Worm (Caenorhabditis elegans) whole organism, L2 larva: ENCODE data around the gene rabx-5.
A peak's percentile ranks its signal among the peaks of the same experiment; 100 is the strongest.

Experiments used
- ZK546.5 ChIP-seq: sonication (generic microtip); optimal IDR thresholded peaks from 2 replicates; lab custom pipeline; 2017; ENCODE audit warnings: missing biosample characterization, missing genetic modification characterization
- alr-1 ChIP-seq: fragments of 150-350 bp; optimal IDR thresholded peaks from 2 replicates; lab custom pipeline; 2014; ENCODE audit warnings: missing biosample characterization, missing genetic modification characterization
- aly-2 ChIP-seq: fragments of 150-350 bp; optimal IDR thresholded peaks from 2 replicates; lab custom pipeline; 2014; ENCODE audit warnings: missing biosample characterization, missing genetic modification characterization
- elt-1 ChIP-seq: fragments of 150-350 bp; optimal IDR thresholded peaks from 2 replicates; lab custom pipeline; 2014; ENCODE audit warnings: missing biosample characterization, missing genetic modification characterization
- mbf-1 ChIP-seq: sonication (generic microtip); optimal IDR thresholded peaks from 2 replicates; lab custom pipeline; 2017; ENCODE audit warnings: missing biosample characterization, missing genetic modification characterization
- mdl-1 ChIP-seq, 2 experiments: fragments of 150-350 bp in 1 of 2; sonication (generic microtip) in 1 of 2; optimal IDR thresholded peaks; 2 replicates each; lab custom pipeline; 2017; ENCODE audit warnings: missing biosample characterization in 2 of 2, missing genetic modification characterization in 2 of 2
- nhr-10 ChIP-seq: sonication (generic microtip); optimal IDR thresholded peaks from 2 replicates; lab custom pipeline; 2017; ENCODE audit warnings: missing biosample characterization, missing genetic modification characterization
- nhr-129 ChIP-seq: fragments of 150-350 bp; optimal IDR thresholded peaks from 2 replicates; lab custom pipeline; 2014; ENCODE audit warnings: missing biosample characterization, missing genetic modification characterization
- nhr-21 ChIP-seq: fragments of 150-350 bp; optimal IDR thresholded peaks from 2 replicates; lab custom pipeline; 2014; ENCODE audit warnings: missing biosample characterization, missing genetic modification characterization
- nhr-237 ChIP-seq: fragments of 150-350 bp; optimal IDR thresholded peaks from 2 replicates; lab custom pipeline; 2014; ENCODE audit warnings: missing biosample characterization, missing genetic modification characterization
- nhr-25 ChIP-seq: fragments of 150-350 bp; sonication (generic microtip); optimal IDR thresholded peaks from 3 replicates; lab custom pipeline; 2014; ENCODE audit warnings: missing biosample characterization, missing genetic modification characterization
- peb-1 ChIP-seq: fragments of 150-350 bp; optimal IDR thresholded peaks from 2 replicates; lab custom pipeline; 2014; ENCODE audit warnings: missing biosample characterization, missing genetic modification characterization
- skn-1 ChIP-seq: sonication (generic microtip); optimal IDR thresholded peaks from 2 replicates; lab custom pipeline; 2017; ENCODE audit warnings: missing biosample characterization, missing genetic modification characterization
- sma-3 ChIP-seq: sonication (generic microtip); optimal IDR thresholded peaks from 2 replicates; lab custom pipeline; 2016; ENCODE audit warnings: missing genetic modification reagents, missing genetic modification characterization, missing compliant biosample characterization
- unc-55 ChIP-seq: fragments of 150-350 bp; sonication (generic microtip); optimal IDR thresholded peaks from 3 replicates; lab custom pipeline; 2014; ENCODE audit warnings: missing biosample characterization, missing genetic modification reagents, missing genetic modification characterization
- unc-62 ChIP-seq: fragments of 150-350 bp; optimal IDR thresholded peaks from 2 replicates; lab custom pipeline; 2014; ENCODE audit warnings: missing biosample characterization, missing genetic modification reagents, missing genetic modification characterization
- zag-1 ChIP-seq: fragments of 150-350 bp; optimal IDR thresholded peaks from 2 replicates; lab custom pipeline; 2014; ENCODE audit warnings: missing biosample characterization, missing genetic modification characterization
- ztf-1 ChIP-seq: fragments of 200-800 bp; sonication (Bioruptor generic); conservative IDR thresholded peaks from 2 replicates; pipeline ENCODE4 v1.3.6; 2022; ENCODE audit warnings: missing genetic modification characterization, missing compliant biosample characterization
- ztf-11 ChIP-seq: sonication (generic microtip); optimal IDR thresholded peaks from 2 replicates; lab custom pipeline; 2017; ENCODE audit warnings: missing biosample characterization, missing genetic modification characterization

Gene rabx-5

DNA sequence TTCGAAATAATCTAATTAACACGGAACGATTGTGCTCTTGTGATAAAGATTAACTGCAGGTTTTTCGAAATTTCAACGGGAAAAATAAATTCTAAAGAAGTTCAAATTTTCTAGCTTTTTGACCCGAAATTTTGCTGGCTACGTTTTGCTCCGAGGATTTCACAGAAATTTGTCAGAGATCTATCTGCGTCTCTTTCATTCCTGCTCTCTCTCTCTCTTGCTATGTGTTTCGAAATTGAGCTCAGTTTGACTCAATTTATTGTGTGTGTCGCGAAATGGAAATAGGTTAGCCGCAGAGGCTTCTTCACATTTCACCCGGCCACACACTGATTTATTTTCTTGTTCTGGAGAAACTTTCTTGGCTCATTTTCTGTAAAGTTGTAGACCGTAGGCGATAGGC lies 52.5 kb downstream of the rabx-5 start:
- no peak for TF ChIP-seq nhr-10 (tag; lab: Kevin White, UChicago)
- TF ChIP-seq ztf-11 = no peak
- no peak for TF ChIP-seq skn-1 (tag; lab: Kevin White, UChicago)
- TF ChIP-seq ztf-1 (GFP tag; lab: Robert Waterston, UW) = no peak
- TF ChIP-seq aly-2 = no peak
- TF ChIP-seq mbf-1 = no peak
- TF ChIP-seq ZK546.5 (tag; lab: Kevin White, UChicago) = no peak
- no peak for TF ChIP-seq elt-1 (tag; lab: Kevin White, UChicago)
- no peak for TF ChIP-seq unc-55 (GFP tag; lab: Kevin White, UChicago)
- no peak for TF ChIP-seq zag-1 (tag; lab: Kevin White, UChicago)
- TF ChIP-seq nhr-25 (tag; lab: Kevin White, UChicago) = no peak
- no peak for TF ChIP-seq mdl-1 (tag; optimal IDR thresholded peaks at IDR 0.05; lab: Kevin White, UChicago)
- no peak for TF ChIP-seq nhr-21 (tag; lab: Kevin White, UChicago)
- no peak for TF ChIP-seq alr-1 (tag; lab: Kevin White, UChicago)
- no peak for TF ChIP-seq peb-1 (tag; lab: Kevin White, UChicago)
- TF ChIP-seq unc-62 = no peak

- TF ChIP-seq aly-2 (no peak), nhr-237 (no peak), mbf-1 (no peak), ZK546.5 (tag; lab: Kevin White, UChicago) (no peak), elt-1 (tag; lab: Kevin White, UChicago) (no peak)
Measured at ce11 chrIII:10658394-10658793, 53.2 kb downstream of the rabx-5 start.

DNA sequence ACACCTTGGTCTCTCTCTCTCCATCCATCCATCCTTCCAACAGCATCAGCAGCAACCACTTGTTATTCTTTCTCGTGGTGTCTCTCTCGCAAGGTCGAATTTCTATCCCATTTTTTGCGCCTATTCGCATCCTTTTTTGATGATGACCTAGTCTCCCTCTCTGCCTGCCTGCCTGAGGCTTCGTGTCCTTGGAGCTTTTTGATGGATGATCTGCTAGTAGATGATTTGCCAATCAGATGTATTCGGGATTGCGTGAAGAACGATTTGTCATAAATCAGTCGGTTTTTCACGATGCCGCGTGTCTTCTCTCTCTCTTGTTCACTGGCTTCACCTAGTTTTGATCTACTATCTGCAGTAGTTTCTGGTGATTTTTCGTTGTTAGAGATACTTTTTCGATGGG lies 56.1 kb downstream of the rabx-5 start:
- TF ChIP-seq nhr-129 (tag; lab: Kevin White, UChicago) (peak; percentile 7), sma-3 (peak; percentile 11), peb-1 (tag; lab: Kevin White, UChicago) (no peak), nhr-25 (tag; lab: Kevin White, UChicago) (peak; percentile 30)
